Fruit fly (Drosophila melanogaster) ovary, adult (tissue): Measurements from ENCODE around the gene spn-D.

ENCODE experiments used
- CG17801 ChIP-seq: fragments of 200-800 bp; optimal IDR thresholded peaks from 2 replicates; lab custom pipeline; 2019; ENCODE audit warnings: missing biosample characterization, mild to moderate bottlenecking, missing genetic modification characterization, moderate library complexity; ENCODE audit not compliant: partially characterized antibody

spn-D gene

dm6 chr3R:27208724-27209343, 43.3 kb downstream of the spn-D start:
- no peak for TF ChIP-seq CG17801 (GFP tag; lab: Kevin White, UChicago)

DNA sequence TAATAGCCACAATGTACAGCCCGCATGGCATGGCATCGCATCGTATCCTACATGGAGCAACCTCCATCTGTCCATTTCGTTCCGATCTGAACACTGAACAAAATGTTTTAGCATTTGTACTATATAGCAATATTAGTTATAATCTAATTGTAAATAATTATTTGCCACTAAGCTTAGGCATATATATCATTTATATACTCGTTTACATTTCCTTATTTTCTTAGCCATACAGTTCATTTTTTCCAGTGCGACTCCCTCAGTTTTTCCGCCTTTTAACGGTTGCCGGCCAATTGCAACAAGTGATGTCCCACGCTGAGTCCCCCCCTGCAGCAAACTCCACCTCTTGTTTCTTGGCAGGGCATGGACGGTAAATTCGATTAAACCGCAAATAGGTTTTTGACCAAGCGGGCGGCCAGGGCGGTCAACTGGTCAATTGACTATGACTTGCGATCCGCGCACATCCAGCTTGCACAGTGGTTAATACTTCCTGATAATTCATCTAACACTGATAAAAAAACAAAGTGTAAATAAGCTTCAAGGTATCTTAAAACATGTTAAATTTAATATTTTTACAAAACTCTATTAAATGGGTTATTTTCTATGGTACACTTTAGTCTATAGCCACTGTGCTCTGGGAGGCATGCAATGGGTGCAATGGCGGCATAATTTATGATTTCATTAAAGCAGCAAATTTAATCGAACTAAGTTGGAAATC, 44.2 kb downstream of the spn-D start:
- no peak for TF ChIP-seq CG17801 (GFP tag; lab: Kevin White, UChicago)

DNA sequence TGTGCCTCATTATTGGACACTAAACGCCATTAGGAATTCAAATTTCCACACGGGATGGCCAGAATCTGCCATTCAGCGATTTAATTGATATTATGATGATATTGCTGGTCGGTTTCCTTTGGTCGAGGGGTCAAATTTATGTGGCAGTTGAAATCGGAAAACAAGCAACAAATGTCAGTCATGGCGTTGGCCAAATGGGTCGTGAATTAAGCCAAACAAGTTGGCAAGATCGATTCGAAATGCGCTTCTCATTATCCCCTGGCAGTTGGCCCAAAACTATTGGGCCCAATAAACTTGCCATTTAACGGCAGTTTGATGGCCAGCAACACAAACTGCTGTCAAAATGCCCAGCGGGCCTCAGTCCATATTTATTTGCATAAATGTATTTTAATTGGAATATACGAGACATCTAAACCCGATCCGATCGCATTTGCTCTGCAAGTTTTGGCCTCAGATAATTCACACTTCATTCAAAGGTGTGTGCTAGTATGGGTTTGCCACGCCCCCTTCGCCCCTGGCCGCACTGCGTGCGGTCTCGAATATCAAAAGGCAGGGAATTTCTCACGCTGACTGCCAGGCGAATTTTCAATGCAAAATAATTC, 47.6 kb downstream of the spn-D start:
- no peak for TF ChIP-seq CG17801 (GFP tag; lab: Kevin White, UChicago)

- TF ChIP-seq CG17801 (GFP tag; lab: Kevin White, UChicago) = no peak
These were observed 49.4 kb downstream of the spn-D start for dm6 chr3R:27214949-27215348.
